Worm (Caenorhabditis elegans) whole organism, L3 larva: ENCODE results near the gene pri-1.

Source experiments
- R02D3.7 ChIP-seq: fragments of 150-350 bp; optimal IDR thresholded peaks from 2 replicates; lab custom pipeline; 2014; ENCODE audit warnings: missing biosample characterization, missing genetic modification characterization
- ZK546.5 ChIP-seq: sonication (generic microtip); optimal IDR thresholded peaks from 2 replicates; lab custom pipeline; 2017; ENCODE audit warnings: missing biosample characterization, missing genetic modification characterization
- aly-2 ChIP-seq: fragments of 150-350 bp; optimal IDR thresholded peaks from 2 replicates; lab custom pipeline; 2014; ENCODE audit warnings: missing biosample characterization, missing genetic modification characterization
- ama-1 ChIP-seq: fragments of 150-350 bp; optimal IDR thresholded peaks from 2 replicates; lab custom pipeline; 2018
- ceh-16 ChIP-seq: sonication (generic microtip); optimal IDR thresholded peaks from 2 replicates; lab custom pipeline; 2017; ENCODE audit warnings: missing biosample characterization, missing genetic modification characterization
- ceh-28 ChIP-seq: fragments of 150-350 bp; optimal IDR thresholded peaks from 2 replicates; lab custom pipeline; 2014; ENCODE audit warnings: missing biosample characterization, missing genetic modification reagents, missing genetic modification characterization
- ceh-82 ChIP-seq: fragments of 150-350 bp; optimal IDR thresholded peaks from 2 replicates; lab custom pipeline; 2014; ENCODE audit warnings: missing biosample characterization, missing genetic modification characterization
- daf-12 ChIP-seq: fragments of 150-350 bp; optimal IDR thresholded peaks from 2 replicates; lab custom pipeline; 2014; ENCODE audit warnings: missing biosample characterization, missing genetic modification reagents, missing genetic modification characterization
- egl-27 ChIP-seq: sonication (generic microtip); optimal IDR thresholded peaks from 4 replicates; lab custom pipeline; 2017; ENCODE audit warnings: missing biosample characterization, missing genetic modification reagents, missing genetic modification characterization
- egl-5 ChIP-seq: fragments of 150-350 bp; optimal IDR thresholded peaks from 2 replicates; lab custom pipeline; 2017; ENCODE audit warnings: missing biosample characterization, missing genetic modification reagents, missing genetic modification characterization, inconsistent platforms
- elt-1 ChIP-seq: fragments of 150-350 bp; optimal IDR thresholded peaks from 2 replicates; lab custom pipeline; 2014; ENCODE audit warnings: missing biosample characterization, missing genetic modification characterization
- elt-2 ChIP-seq: sonication (generic microtip); optimal IDR thresholded peaks from 2 replicates; lab custom pipeline; 2016; ENCODE audit warnings: missing genetic modification reagents, mild to moderate bottlenecking, missing genetic modification characterization, missing compliant biosample characterization
- eor-1 ChIP-seq, 2 experiments: fragments of 150-350 bp; optimal IDR thresholded peaks; 2 replicates each; lab custom pipeline; 2014 to 2018; ENCODE audit warnings: missing biosample characterization in 2 of 2, missing genetic modification characterization in 2 of 2
- fkh-10 ChIP-seq: sonication (generic microtip); optimal IDR thresholded peaks from 2 replicates; lab custom pipeline; 2017; ENCODE audit warnings: missing biosample characterization, missing genetic modification reagents, missing genetic modification characterization
- fos-1 ChIP-seq: fragments of 150-350 bp; optimal IDR thresholded peaks from 2 replicates; lab custom pipeline; 2014; ENCODE audit warnings: missing biosample characterization, missing genetic modification characterization
- hmg-11 ChIP-seq: sonication (generic microtip); optimal IDR thresholded peaks from 2 replicates; lab custom pipeline; 2016; ENCODE audit warnings: missing genetic modification characterization, missing compliant biosample characterization
- jun-1 ChIP-seq: fragments of 150-350 bp; optimal IDR thresholded peaks from 2 replicates; lab custom pipeline; 2014; ENCODE audit warnings: missing biosample characterization, missing genetic modification reagents, missing genetic modification characterization
- lsy-12 ChIP-seq: sonication (generic microtip); optimal IDR thresholded peaks from 2 replicates; lab custom pipeline; 2016; ENCODE audit warnings: mild to moderate bottlenecking, missing genetic modification characterization, missing compliant biosample characterization
- mdl-1 ChIP-seq: fragments of 150-350 bp; optimal IDR thresholded peaks from 2 replicates; lab custom pipeline; 2014; ENCODE audit warnings: missing biosample characterization, missing genetic modification characterization
- nhr-12 ChIP-seq: fragments of 150-350 bp; optimal IDR thresholded peaks from 2 replicates; lab custom pipeline; 2014; ENCODE audit warnings: missing biosample characterization, missing genetic modification characterization
- nhr-237 ChIP-seq: fragments of 150-350 bp; optimal IDR thresholded peaks from 2 replicates; lab custom pipeline; 2014; ENCODE audit warnings: missing biosample characterization, missing genetic modification characterization
- nhr-25 ChIP-seq: sonication (generic microtip); optimal IDR thresholded peaks from 2 replicates; lab custom pipeline; 2017; ENCODE audit warnings: missing biosample characterization, missing genetic modification characterization
- nhr-28 ChIP-seq: fragments of 150-350 bp; optimal IDR thresholded peaks from 2 replicates; lab custom pipeline; 2014; ENCODE audit warnings: missing biosample characterization, missing genetic modification characterization
- nhr-67 ChIP-seq: fragments of 150-350 bp; optimal IDR thresholded peaks from 2 replicates; lab custom pipeline; 2014; ENCODE audit warnings: missing biosample characterization, missing genetic modification characterization
- nhr-77 ChIP-seq: fragments of 150-350 bp; optimal IDR thresholded peaks from 2 replicates; lab custom pipeline; 2014; ENCODE audit warnings: missing biosample characterization, missing genetic modification characterization
- pha-4 ChIP-seq: fragments of 150-350 bp; optimal IDR thresholded peaks from 2 replicates; lab custom pipeline; 2014; ENCODE audit warnings: missing biosample characterization, missing genetic modification reagents, missing genetic modification characterization
- pqm-1 ChIP-seq: fragments of 150-350 bp; optimal IDR thresholded peaks from 2 replicates; lab custom pipeline; 2017; ENCODE audit warnings: missing biosample characterization, missing genetic modification characterization, inconsistent platforms
- skn-1 ChIP-seq: fragments of 150-350 bp; optimal IDR thresholded peaks from 2 replicates; lab custom pipeline; 2014; ENCODE audit warnings: missing biosample characterization, missing genetic modification characterization
- snpc-4 ChIP-seq: fragments of 150-350 bp; optimal IDR thresholded peaks from 2 replicates; lab custom pipeline; 2014; ENCODE audit warnings: missing biosample characterization, missing genetic modification characterization
- tbx-2 ChIP-seq: sonication (generic microtip); optimal IDR thresholded peaks from 2 replicates; lab custom pipeline; 2016; ENCODE audit warnings: mild to moderate bottlenecking, missing genetic modification characterization, missing compliant biosample characterization
- unc-39 ChIP-seq: sonication (generic microtip); optimal IDR thresholded peaks from 4 replicates; lab custom pipeline; 2017; ENCODE audit warnings: missing biosample characterization, missing genetic modification characterization
- ztf-11 ChIP-seq: fragments of 150-350 bp; optimal IDR thresholded peaks from 2 replicates; lab custom pipeline; 2014; ENCODE audit warnings: missing biosample characterization, missing genetic modification characterization
- ztf-4 ChIP-seq: fragments of 150-350 bp; optimal IDR thresholded peaks from 2 replicates; lab custom pipeline; 2014; ENCODE audit warnings: missing biosample characterization, missing genetic modification characterization

Gene pri-1

DNA sequence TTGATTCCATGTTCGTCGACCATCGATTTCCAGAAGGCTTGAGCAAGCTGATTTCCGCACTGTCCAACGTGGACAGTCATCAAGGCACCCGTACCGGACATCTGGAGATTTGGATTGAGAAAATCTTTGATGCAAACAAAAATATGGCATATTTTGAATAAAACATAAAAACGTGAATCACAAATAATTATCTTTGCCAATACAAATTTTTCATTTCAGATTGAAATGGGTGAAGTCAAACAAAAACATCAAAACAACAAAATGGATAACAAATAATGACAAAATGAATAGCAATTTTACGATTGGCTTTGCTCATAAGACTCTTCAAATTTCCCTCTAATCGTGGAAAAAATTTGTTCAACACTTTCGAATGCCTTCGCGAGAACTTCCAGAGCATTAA lies 15.0 kb upstream of the pri-1 start, which contains the start of gene tbg-1:
Gene tbg-1 (minus strand): TSS at position 101 of the 400 bp plus-strand sequence.
- TF ChIP-seq nhr-67 (tag; lab: Kevin White, UChicago) = no peak
- TF ChIP-seq pha-4 (tag; lab: Kevin White, UChicago) = no peak
- no peak for TF ChIP-seq nhr-28 (tag; lab: Kevin White, UChicago)
- TF ChIP-seq nhr-77 (tag; lab: Kevin White, UChicago) = no peak
- TF ChIP-seq hmg-11 (tag; lab: Kevin White, UChicago) = no peak
- no peak for TF ChIP-seq ceh-16 (tag; lab: Kevin White, UChicago)
- no peak for TF ChIP-seq aly-2 (tag; lab: Kevin White, UChicago)
- no peak for TF ChIP-seq snpc-4
- TF ChIP-seq elt-1 (tag; lab: Kevin White, UChicago) = no peak
- no peak for TF ChIP-seq fos-1 (tag; lab: Kevin White, UChicago)
- no peak for TF ChIP-seq eor-1 (tag; optimal IDR thresholded peaks at IDR 0.05; lab: Kevin White, UChicago)
- no peak for TF ChIP-seq ceh-82 (tag; lab: Kevin White, UChicago)
- no peak for TF ChIP-seq ceh-28 (tag; lab: Kevin White, UChicago)
- TF ChIP-seq egl-27 (tag; lab: Kevin White, UChicago) = no peak
- TF ChIP-seq jun-1 (tag; lab: Kevin White, UChicago) = no peak
- no peak for TF ChIP-seq ZK546.5 (tag; lab: Kevin White, UChicago)
- TF ChIP-seq nhr-25 = no peak
- TF ChIP-seq nhr-12 (tag; lab: Kevin White, UChicago) = no peak
- no peak for TF ChIP-seq unc-39 (tag; lab: Kevin White, UChicago)

DNA sequence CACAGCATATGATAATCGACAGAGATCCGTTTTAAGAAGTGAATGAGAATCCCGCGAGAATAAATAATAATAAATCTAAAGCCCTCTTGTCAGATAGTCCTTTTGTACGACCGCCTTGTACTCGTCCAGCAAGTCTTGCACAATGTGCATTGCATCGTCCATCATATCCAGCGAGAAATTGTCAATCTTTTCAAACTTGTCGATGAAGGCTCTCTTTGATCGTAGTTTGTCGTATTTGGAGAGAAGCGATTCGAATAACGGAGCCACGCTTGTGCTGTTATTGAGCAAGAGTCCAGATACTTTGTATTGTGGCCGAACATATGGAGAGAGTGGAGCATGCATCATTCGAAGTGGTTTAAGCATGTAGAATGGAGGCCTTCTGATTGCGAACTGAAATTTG lies 12.5 kb upstream of the pri-1 start:
- TF ChIP-seq nhr-237 (tag; lab: Kevin White, UChicago) (no peak), unc-39 (tag; lab: Kevin White, UChicago) (no peak), lsy-12 (peak; percentile 13), nhr-28 (tag; lab: Kevin White, UChicago) (no peak), egl-27 (tag; lab: Kevin White, UChicago) (no peak), nhr-77 (tag; lab: Kevin White, UChicago) (no peak), nhr-12 (tag; lab: Kevin White, UChicago) (no peak), snpc-4 (no peak), ceh-82 (tag; lab: Kevin White, UChicago) (no peak), ztf-4 (tag; lab: Kevin White, UChicago) (peak; percentile 43), ztf-11 (tag; lab: Kevin White, UChicago) (no peak), ama-1 (peak; percentile 56), fkh-10 (GFP tag; lab: Kevin White, UChicago) (no peak)
- TF ChIP-seq, all 47 proteins: peak for 3

DNA sequence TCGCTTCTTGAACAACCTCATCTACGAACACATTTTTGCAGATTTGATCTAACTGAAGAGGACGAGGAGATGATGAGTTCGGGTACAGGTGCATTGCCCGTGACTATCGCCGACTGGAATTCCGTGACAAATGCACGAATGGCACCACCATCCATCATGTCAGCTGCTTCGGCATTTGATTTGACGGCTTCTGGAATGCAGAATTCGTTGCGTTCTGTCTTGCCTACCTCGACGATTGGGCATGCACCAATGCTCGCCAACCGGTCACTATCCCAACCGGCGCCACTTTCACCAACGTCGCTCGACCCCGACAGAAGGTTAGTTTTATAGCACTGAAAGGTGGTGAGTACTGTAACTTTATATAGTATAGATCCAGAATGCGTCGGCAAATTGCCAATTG lies 9.4 kb upstream of the pri-1 start:
- no peak for TF ChIP-seq nhr-25
- TF ChIP-seq tbx-2 (tag; lab: Kevin White, UChicago) = no peak
- no peak for TF ChIP-seq elt-2
- TF ChIP-seq daf-12 (tag; lab: Kevin White, UChicago) = no peak
- TF ChIP-seq ceh-82 (tag; lab: Kevin White, UChicago) = no peak
- TF ChIP-seq egl-5 (tag; lab: Kevin White, UChicago) = no peak
- no peak for TF ChIP-seq R02D3.7
- TF ChIP-seq unc-39 (tag; lab: Kevin White, UChicago) = no peak
- TF ChIP-seq elt-1 (tag; lab: Kevin White, UChicago) = no peak
- no peak for TF ChIP-seq ama-1
- no peak for TF ChIP-seq ceh-16 (tag; lab: Kevin White, UChicago)
- TF ChIP-seq fkh-10 (GFP tag; lab: Kevin White, UChicago) = no peak
- TF ChIP-seq skn-1 = no peak
- no peak for TF ChIP-seq pqm-1 (tag; lab: Kevin White, UChicago)
- no peak for TF ChIP-seq jun-1 (tag; lab: Kevin White, UChicago)

DNA sequence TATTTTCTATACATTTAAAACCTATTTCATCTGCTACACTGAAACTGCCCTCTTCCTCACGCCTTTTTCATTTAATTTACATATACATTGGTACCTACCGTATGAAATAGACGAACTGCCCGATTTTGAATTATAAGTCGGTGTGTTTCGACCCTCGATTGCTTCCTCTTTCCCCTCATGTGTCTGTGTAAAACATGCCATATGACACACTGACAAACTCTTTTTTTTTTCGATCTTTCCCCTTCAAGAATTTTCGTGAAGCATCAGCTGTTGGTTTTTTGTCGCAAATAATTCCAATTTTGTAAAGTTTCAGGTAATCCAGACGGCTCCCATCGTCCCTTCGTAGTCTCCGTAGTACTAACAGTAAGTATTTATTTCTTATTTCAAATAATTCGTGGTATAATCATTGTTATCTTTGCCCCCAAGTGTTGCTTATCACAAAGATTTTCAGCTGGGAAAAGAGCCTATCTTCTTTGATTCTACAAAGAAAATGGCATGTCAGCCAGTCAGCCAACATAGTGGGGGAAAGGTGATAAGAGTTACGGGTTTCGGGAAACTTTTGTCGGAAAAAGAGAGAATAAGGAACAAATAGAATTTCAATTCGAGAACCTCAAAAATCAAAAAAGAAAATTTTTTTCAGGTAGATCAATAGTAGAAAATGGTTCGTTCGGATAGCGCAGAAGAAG lies 7.9 kb upstream of the pri-1 start:
- TF ChIP-seq elt-1 (tag; lab: Kevin White, UChicago) (no peak), lsy-12 (no peak), daf-12 (tag; lab: Kevin White, UChicago) (no peak), nhr-237 (tag; lab: Kevin White, UChicago) (no peak), elt-2 (peak; percentile 91), mdl-1 (tag; lab: Kevin White, UChicago) (no peak), pha-4 (tag; lab: Kevin White, UChicago) (peak; percentile 23), ama-1 (peak; percentile 54), nhr-12 (tag; lab: Kevin White, UChicago) (no peak), egl-27 (tag; lab: Kevin White, UChicago) (no peak), nhr-67 (tag; lab: Kevin White, UChicago) (no peak), pqm-1 (tag; lab: Kevin White, UChicago) (peak; percentile 63)
